Worm (Caenorhabditis elegans) whole organism, L3 larva: ENCODE measurements around the gene F07C4.10.

ENCODE experiments used
- daf-12 ChIP-seq: fragments of 150-350 bp; optimal IDR thresholded peaks from 2 replicates; lab custom pipeline; 2014; ENCODE audit warnings: missing biosample characterization, missing genetic modification reagents, missing genetic modification characterization
- fkh-10 ChIP-seq: sonication (generic microtip); optimal IDR thresholded peaks from 2 replicates; lab custom pipeline; 2017; ENCODE audit warnings: missing biosample characterization, missing genetic modification reagents, missing genetic modification characterization
- lin-15B ChIP-seq: fragments of 150-350 bp; optimal IDR thresholded peaks from 2 replicates; lab custom pipeline; 2014; ENCODE audit warnings: missing biosample characterization, missing genetic modification characterization
- nhr-28 ChIP-seq: fragments of 150-350 bp; optimal IDR thresholded peaks from 2 replicates; lab custom pipeline; 2014; ENCODE audit warnings: missing biosample characterization, missing genetic modification characterization
- nhr-77 ChIP-seq: fragments of 150-350 bp; optimal IDR thresholded peaks from 2 replicates; lab custom pipeline; 2014; ENCODE audit warnings: missing biosample characterization, missing genetic modification characterization
- snpc-4 ChIP-seq: fragments of 150-350 bp; optimal IDR thresholded peaks from 2 replicates; lab custom pipeline; 2014; ENCODE audit warnings: missing biosample characterization, missing genetic modification characterization
- zag-1 ChIP-seq: fragments of 150-350 bp; optimal IDR thresholded peaks from 2 replicates; lab custom pipeline; 2014; ENCODE audit warnings: missing biosample characterization, missing genetic modification characterization
- ztf-11 ChIP-seq: fragments of 150-350 bp; optimal IDR thresholded peaks from 2 replicates; lab custom pipeline; 2014; ENCODE audit warnings: missing biosample characterization, missing genetic modification characterization

- TF ChIP-seq fkh-10 (no peak), nhr-77 (no peak), zag-1 (tag; lab: Kevin White, UChicago) (no peak), daf-12 (tag; lab: Kevin White, UChicago) (no peak), ztf-11 (tag; lab: Kevin White, UChicago) (no peak), snpc-4 (tag; lab: Kevin White, UChicago) (no peak), lin-15B (no peak), nhr-28 (tag; lab: Kevin White, UChicago) (no peak)
Observed at ce11 chrV:7675904-7676303, 36.2 kb upstream of the F07C4.10 start, which contains the start of gene C12D5.3.
